Fruit fly (Drosophila melanogaster) whole organism, embryonic: ENCODE data around the gene CG10345.

ENCODE experiments used
- Asciz ChIP-seq: fragments of 200-800 bp; sonication (Bioruptor generic); optimal IDR thresholded peaks from 2 replicates; lab custom pipeline; 2017; ENCODE audit warnings: missing biosample characterization, mild to moderate bottlenecking, missing genetic modification characterization, missing genetic modification reagents
- Bdp1 ChIP-seq: fragments of 200-800 bp; sonication (Bioruptor generic); optimal IDR thresholded peaks from 3 replicates; lab custom pipeline; 2016; ENCODE audit warnings: missing biosample characterization, missing genetic modification characterization
- CG10267 ChIP-seq: fragments of 200-800 bp; sonication (Bioruptor generic); optimal IDR thresholded peaks from 2 replicates; lab custom pipeline; 2018; ENCODE audit warnings: missing biosample characterization, mild to moderate bottlenecking, missing genetic modification characterization, moderate library complexity
- CG11247 ChIP-seq: fragments of 200-800 bp; sonication (Bioruptor generic); IDR thresholded peaks from 2 replicates; pipeline ENCODE4 v1.3.6; 2022; ENCODE audit warnings: missing biosample characterization, missing genetic modification characterization
- CG12942 ChIP-seq: fragments of 200-800 bp; sonication (Bioruptor generic); optimal IDR thresholded peaks from 3 replicates; lab custom pipeline; 2016; ENCODE audit warnings: missing biosample characterization, missing genetic modification characterization
- CG15269 ChIP-seq: fragments of 200-800 bp; sonication (Bioruptor generic); optimal IDR thresholded peaks from 2 replicates; lab custom pipeline; 2018; ENCODE audit warnings: missing biosample characterization, mild to moderate bottlenecking, missing genetic modification characterization, moderate library complexity
- CG17612 ChIP-seq: fragments of 200-800 bp; sonication (Bioruptor generic); IDR thresholded peaks from 2 replicates; pipeline ENCODE4 v1.3.6; 2022; ENCODE audit warnings: missing biosample characterization, missing genetic modification characterization
- CG17829 ChIP-seq: fragments of 200-800 bp; optimal IDR thresholded peaks from 2 replicates; lab custom pipeline; 2019; ENCODE audit warnings: missing biosample characterization, mild to moderate bottlenecking, missing genetic modification characterization, moderate library complexity
- CG18262 ChIP-seq: fragments of 200-800 bp; optimal IDR thresholded peaks from 3 replicates; lab custom pipeline; 2019; ENCODE audit warnings: missing biosample characterization, mild to moderate bottlenecking, missing genetic modification characterization, moderate library complexity
- CG2678 ChIP-seq: fragments of 200-800 bp; sonication (Bioruptor generic); optimal IDR thresholded peaks from 3 replicates; lab custom pipeline; 2019; ENCODE audit warnings: missing biosample characterization, mild to moderate bottlenecking, missing genetic modification characterization, moderate library complexity
- CG31388 ChIP-seq: fragments of 200-800 bp; sonication (Bioruptor generic); optimal IDR thresholded peaks from 2 replicates; lab custom pipeline; 2016; ENCODE audit warnings: missing biosample characterization, missing genetic modification characterization
- CG4360 ChIP-seq: fragments of 200-800 bp; sonication (Bioruptor generic); IDR thresholded peaks from 2 replicates; pipeline ENCODE4 v1.3.6; 2022; ENCODE audit warnings: missing biosample characterization, missing genetic modification characterization
- CG6765 ChIP-seq: fragments of 200-800 bp; sonication (Bioruptor generic); optimal IDR thresholded peaks from 3 replicates; lab custom pipeline; 2017; ENCODE audit warnings: missing biosample characterization, mild to moderate bottlenecking, missing genetic modification characterization
- CG7556 ChIP-seq: fragments of 200-800 bp; sonication (Bioruptor generic); optimal IDR thresholded peaks from 2 replicates; lab custom pipeline; 2017; ENCODE audit warnings: missing biosample characterization, mild to moderate bottlenecking, missing genetic modification characterization
- CG9609 ChIP-seq: fragments of 200-800 bp; sonication (Bioruptor generic); optimal IDR thresholded peaks from 3 replicates; lab custom pipeline; 2016; ENCODE audit warnings: missing biosample characterization, missing genetic modification characterization
- CoRest ChIP-seq: fragments of 200-800 bp; sonication (Bioruptor generic); optimal IDR thresholded peaks from 3 replicates; lab custom pipeline; 2018; ENCODE audit warnings: missing biosample characterization, mild to moderate bottlenecking, missing genetic modification characterization, moderate library complexity
- Dbx ChIP-seq: fragments of 200-800 bp; sonication (Bioruptor generic); IDR thresholded peaks from 3 replicates; pipeline ENCODE4 v1.3.6; 2022; ENCODE audit warnings: missing biosample characterization, missing genetic modification characterization
- E2f1 ChIP-seq: fragments of 200-800 bp; sonication (Bioruptor generic); IDR thresholded peaks from 2 replicates; pipeline ENCODE4 v1.3.6; 2022; ENCODE audit warnings: missing biosample characterization, missing genetic modification characterization
- Ets97D ChIP-seq: fragments of 200-800 bp; sonication (Bioruptor generic); optimal IDR thresholded peaks from 3 replicates; lab custom pipeline; 2016; ENCODE audit warnings: missing biosample characterization, missing genetic modification characterization
- GATAe ChIP-seq: fragments of 200-800 bp; sonication (Bioruptor generic); conservative IDR thresholded peaks from 2 replicates; pipeline ENCODE4 v1.3.6; 2022; ENCODE audit warnings: missing biosample characterization, missing genetic modification characterization
- Gug ChIP-seq: fragments of 200-800 bp; sonication (Bioruptor generic); IDR thresholded peaks from 4 replicates; pipeline ENCODE4 v1.3.6; 2022; ENCODE audit warnings: missing biosample characterization, missing genetic modification characterization
- HmgD ChIP-seq: fragments of 200-800 bp; sonication (Bioruptor generic); optimal IDR thresholded peaks from 3 replicates; lab custom pipeline; 2016; ENCODE audit warnings: missing biosample characterization, missing genetic modification characterization
- Hmr ChIP-seq: fragments of 200-800 bp; sonication (Bioruptor generic); optimal IDR thresholded peaks from 3 replicates; lab custom pipeline; 2017; ENCODE audit warnings: mild to moderate bottlenecking, missing biosample characterization, missing genetic modification reagents, missing genetic modification characterization
- Hr51 ChIP-seq, 2 experiments: fragments of 200-800 bp; sonication (Bioruptor generic); optimal IDR thresholded peaks; 2 replicates in 1 of 2; 3 replicates in 1 of 2; lab custom pipeline; 2016 to 2018; ENCODE audit warnings: missing biosample characterization in 2 of 2, missing genetic modification characterization in 2 of 2, mild to moderate bottlenecking in 1 of 2, moderate library complexity in 1 of 2
- Hsf ChIP-seq: fragments of 200-800 bp; sonication (Bioruptor generic); optimal IDR thresholded peaks from 3 replicates; lab custom pipeline; 2016; ENCODE audit warnings: missing biosample characterization, missing genetic modification characterization
- Lhr ChIP-seq: fragments of 200-800 bp; sonication (Bioruptor generic); optimal IDR thresholded peaks from 3 replicates; lab custom pipeline; 2017; ENCODE audit warnings: mild to moderate bottlenecking, missing biosample characterization, missing genetic modification reagents, missing genetic modification characterization
- Oaz ChIP-seq: fragments of 200-800 bp; sonication (Bioruptor generic); IDR thresholded peaks from 2 replicates; pipeline ENCODE4 v1.3.6; 2022; ENCODE audit warnings: missing biosample characterization, missing genetic modification characterization
- Oli ChIP-seq: fragments of 200-800 bp; sonication (Bioruptor generic); optimal IDR thresholded peaks from 2 replicates; lab custom pipeline; 2018; ENCODE audit warnings: missing biosample characterization, mild to moderate bottlenecking, missing genetic modification characterization, moderate library complexity
- Rfx ChIP-seq: fragments of 200-800 bp; sonication (Bioruptor generic); IDR thresholded peaks from 2 replicates; pipeline ENCODE4 v1.3.6; 2022; ENCODE audit warnings: missing biosample characterization, missing genetic modification characterization
- Spps ChIP-seq: fragments of 200-800 bp; sonication (Bioruptor generic); optimal IDR thresholded peaks from 2 replicates; lab custom pipeline; 2018; ENCODE audit warnings: missing biosample characterization, mild to moderate bottlenecking, missing genetic modification characterization
- aop ChIP-seq: fragments of 200-800 bp; sonication (Bioruptor generic); IDR thresholded peaks from 2 replicates; pipeline ENCODE4 v1.3.6; 2022; ENCODE audit warnings: missing biosample characterization, missing genetic modification characterization
- ap ChIP-seq: fragments of 200-800 bp; sonication (Bioruptor generic); IDR thresholded peaks from 2 replicates; pipeline ENCODE4 v1.3.6; 2022; ENCODE audit warnings: missing biosample characterization, missing genetic modification characterization
- bbx ChIP-seq: fragments of 200-800 bp; sonication (Bioruptor generic); IDR thresholded peaks from 2 replicates; pipeline ENCODE4 v1.3.6; 2022; ENCODE audit warnings: missing biosample characterization, missing genetic modification characterization; ENCODE audit not compliant: partially characterized antibody
- bigmax ChIP-seq: fragments of 200-800 bp; sonication (Bioruptor generic); optimal IDR thresholded peaks from 2 replicates; lab custom pipeline; 2018; ENCODE audit warnings: missing biosample characterization, mild to moderate bottlenecking, missing genetic modification characterization
- dm ChIP-seq: fragments of 200-800 bp; sonication (Bioruptor generic); optimal IDR thresholded peaks from 3 replicates; lab custom pipeline; 2016; ENCODE audit warnings: missing biosample characterization, missing genetic modification characterization
- fru ChIP-seq: fragments of >200 bp; optimal IDR thresholded peaks from 2 replicates; lab custom pipeline; 2017
- grau ChIP-seq: fragments of 200-800 bp; optimal IDR thresholded peaks from 3 replicates; lab custom pipeline; 2019; ENCODE audit warnings: missing biosample characterization, mild to moderate bottlenecking, missing genetic modification characterization, moderate library complexity
- gro ChIP-seq: fragments of 200-800 bp; sonication (Bioruptor generic); optimal IDR thresholded peaks from 2 replicates; lab custom pipeline; 2016; ENCODE audit warnings: missing biosample characterization, missing genetic modification characterization
- gsb ChIP-seq: fragments of 200-800 bp; sonication (Bioruptor generic); IDR thresholded peaks from 2 replicates; pipeline ENCODE4 v1.3.6; 2022; ENCODE audit warnings: missing biosample characterization, missing genetic modification characterization
- lilli ChIP-seq: fragments of 200-800 bp; sonication (Bioruptor generic); optimal IDR thresholded peaks from 3 replicates; lab custom pipeline; 2016; ENCODE audit warnings: missing biosample characterization, missing genetic modification characterization
- nau ChIP-seq: fragments of 200-800 bp; sonication (Bioruptor generic); optimal IDR thresholded peaks from 3 replicates; lab custom pipeline; 2017; ENCODE audit warnings: missing biosample characterization, mild to moderate bottlenecking, missing genetic modification characterization, missing genetic modification reagents
- nmo ChIP-seq: fragments of 200-800 bp; sonication (Bioruptor generic); optimal IDR thresholded peaks from 2 replicates; lab custom pipeline; 2018; ENCODE audit warnings: missing biosample characterization, mild to moderate bottlenecking, missing genetic modification characterization, moderate library complexity
- onecut ChIP-seq: fragments of 200-800 bp; sonication (Bioruptor generic); IDR thresholded peaks from 2 replicates; pipeline ENCODE4 v1.3.6; 2022; ENCODE audit warnings: missing biosample characterization, missing genetic modification characterization
- pita ChIP-seq: fragments of 200-800 bp; sonication (Bioruptor generic); optimal IDR thresholded peaks from 2 replicates; lab custom pipeline; 2017; ENCODE audit warnings: missing biosample characterization, mild to moderate bottlenecking, missing genetic modification characterization
- psq ChIP-seq: fragments of 200-800 bp; sonication (Bioruptor generic); optimal IDR thresholded peaks from 2 replicates; lab custom pipeline; 2017; ENCODE audit warnings: missing biosample characterization, missing genetic modification characterization
- ro ChIP-seq: fragments of 200-800 bp; sonication (Bioruptor generic); IDR thresholded peaks from 2 replicates; pipeline ENCODE4 v1.3.6; 2022; ENCODE audit warnings: missing biosample characterization, missing genetic modification characterization
- scrt ChIP-seq: fragments of 200-800 bp; sonication (Bioruptor generic); optimal IDR thresholded peaks from 2 replicates; lab custom pipeline; 2018; ENCODE audit warnings: missing biosample characterization, mild to moderate bottlenecking, missing genetic modification characterization, moderate library complexity
- sens-2 ChIP-seq: fragments of 200-800 bp; sonication (Bioruptor generic); IDR thresholded peaks from 2 replicates; pipeline ENCODE4 v1.3.6; 2022; ENCODE audit warnings: missing biosample characterization, missing genetic modification characterization
- shn ChIP-seq: fragments of 200-800 bp; sonication (Bioruptor generic); optimal IDR thresholded peaks from 3 replicates; lab custom pipeline; 2016; ENCODE audit warnings: missing biosample characterization, missing genetic modification characterization
- tgo ChIP-seq: fragments of 200-800 bp; sonication (Bioruptor generic); IDR thresholded peaks from 3 replicates; pipeline ENCODE4 v1.3.6; 2022; ENCODE audit warnings: missing biosample characterization, missing genetic modification characterization
- wek ChIP-seq: fragments of 200-800 bp; sonication (Bioruptor generic); optimal IDR thresholded peaks from 3 replicates; lab custom pipeline; 2018; ENCODE audit warnings: missing biosample characterization, mild to moderate bottlenecking, missing genetic modification characterization, moderate library complexity
- wor ChIP-seq: fragments of 200-800 bp; sonication (Bioruptor generic); IDR thresholded peaks from 2 replicates; pipeline ENCODE4 v1.3.6; 2022; ENCODE audit warnings: missing biosample characterization, missing genetic modification characterization
- zen ChIP-seq: fragments of 200-800 bp; sonication (Bioruptor generic); optimal IDR thresholded peaks from 3 replicates; lab custom pipeline; 2018; ENCODE audit warnings: missing biosample characterization, mild to moderate bottlenecking, missing genetic modification characterization, moderate library complexity

CG10345 gene

DNA sequence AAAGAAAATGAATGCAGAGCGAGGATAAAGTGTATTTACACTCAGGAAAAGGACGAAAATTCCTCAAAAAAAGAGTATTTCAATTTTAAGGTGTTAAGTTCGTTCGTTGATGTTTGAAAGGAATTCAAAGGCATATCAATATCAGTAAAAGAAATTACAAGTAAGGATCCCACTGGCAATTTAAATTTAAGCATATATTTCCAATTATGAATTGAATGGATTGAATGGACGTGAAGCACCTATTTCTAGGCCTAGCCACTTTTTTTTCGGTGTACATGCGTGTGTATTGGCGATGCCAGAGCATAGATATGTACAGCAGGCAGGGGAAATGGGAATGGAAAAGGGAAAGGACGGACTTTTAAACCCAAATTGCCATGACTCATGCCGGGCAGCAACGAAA, 25.9 kb upstream of the CG10345 start (continued):
- TF ChIP-seq wor (GFP tag; lab: Robert Waterston, UW) (no peak), CG9609 (GFP tag; lab: Kevin White, UChicago) (no peak), CG18262 (peak; percentile 60), onecut (0 out of 2 replicates have a peak, but pooled peaks have one; percentile 9), gro (GFP tag; lab: Kevin White, UChicago) (no peak), CG17829 (peak; percentile 68), sens-2 (GFP tag; lab: Robert Waterston, UW) (no peak), Dbx (GFP tag; lab: Robert Waterston, UW) (no peak), E2f1 (GFP tag; lab: Robert Waterston, UW) (no peak), aop (GFP tag; lab: Robert Waterston, UW) (no peak), dm (no peak), GATAe (no peak), nmo (GFP tag; lab: Kevin White, UChicago) (peak; percentile 25), bigmax (GFP tag; lab: Kevin White, UChicago) (no peak), Oaz (GFP tag; lab: Robert Waterston, UW) (no peak), Hmr (no peak), Oli (tag; lab: Kevin White, UChicago) (no peak), scrt (GFP tag; lab: Kevin White, UChicago) (no peak), CoRest (tag; lab: Kevin White, UChicago) (peak; percentile 23), lilli (GFP tag; lab: Kevin White, UChicago) (no peak), CG10267 (peak; percentile 53), CG2678 (tag; lab: Kevin White, UChicago) (no peak), Gug (GFP tag; lab: Robert Waterston, UW) (no peak), Asciz (GFP tag; lab: Kevin White, UChicago) (no peak), Spps (tag; lab: Kevin White, UChicago) (no peak), CG15269 (no peak), shn (GFP tag; lab: Kevin White, UChicago) (no peak), Bdp1 (GFP tag; lab: Kevin White, UChicago) (no peak), psq (no peak), Rfx (GFP tag; lab: Robert Waterston, UW) (no peak), Hr51 (GFP tag; optimal IDR thresholded peaks at IDR 0.05; lab: Kevin White, UChicago) (no peak), zen (tag; lab: Kevin White, UChicago) (peak; percentile 80), CG11247 (GFP tag; lab: Robert Waterston, UW) (no peak), CG17612 (no peak), ap (GFP tag; lab: Robert Waterston, UW) (no peak), nau (no peak), HmgD (GFP tag; lab: Kevin White, UChicago) (no peak), gsb (GFP tag; lab: Robert Waterston, UW) (no peak), bbx (no peak), CG4360 (GFP tag; lab: Robert Waterston, UW) (no peak), CG7556 (GFP tag; lab: Kevin White, UChicago) (peak; percentile 47), CG31388 (GFP tag; lab: Kevin White, UChicago) (no peak), wek (no peak), Lhr (no peak), pita (GFP tag; lab: Kevin White, UChicago) (no peak), CG12942 (GFP tag; lab: Kevin White, UChicago) (no peak), ro (GFP tag; lab: Robert Waterston, UW) (no peak), CG6765 (GFP tag; lab: Kevin White, UChicago) (no peak), Ets97D (GFP tag; lab: Kevin White, UChicago) (no peak), Hsf (peak; percentile 21), grau (tag; lab: Kevin White, UChicago) (peak; percentile 17), fru (no peak), tgo (no peak)
